Fruit fly (Drosophila melanogaster) whole organism, embryonic: ENCODE data around the gene CG33288.

Experiments
- Aef1 ChIP-seq: fragments of 200-800 bp; sonication (Bioruptor generic); IDR thresholded peaks from 3 replicates; pipeline ENCODE4 v1.3.6; 2022; ENCODE audit warnings: missing biosample characterization, missing genetic modification characterization
- CG14050 ChIP-seq: fragments of 200-800 bp; sonication (Bioruptor generic); IDR thresholded peaks from 3 replicates; pipeline ENCODE4 v1.3.6; 2022; ENCODE audit warnings: missing biosample characterization, missing genetic modification characterization
- CTCF ChIP-seq: fragments of 200-800 bp; sonication (Bioruptor generic); optimal IDR thresholded peaks from 2 replicates; lab custom pipeline; 2017; ENCODE audit warnings: missing biosample characterization, mild to moderate bottlenecking, missing genetic modification characterization, moderate library complexity

- TF ChIP-seq CG14050 (peak; percentile 75), CTCF (GFP tag; lab: Kevin White, UChicago) (peak; percentile 0), Aef1 (GFP tag; lab: Robert Waterston, UW) (peak; percentile 98)
Measured at dm6 chr3L:21433098-21433497, 5.5 kb downstream of the CG33288 start, which contains the start of the genes barc and Aef1.
